Worm (Caenorhabditis elegans) whole organism, dauer: ENCODE data around the gene ZC513.2.

Source experiments
- unc-62 ChIP-seq: sonication (generic microtip); optimal IDR thresholded peaks from 2 replicates; lab custom pipeline; 2017; ENCODE audit warnings: missing biosample characterization, missing genetic modification reagents, missing genetic modification characterization

Gene ZC513.2

DNA sequence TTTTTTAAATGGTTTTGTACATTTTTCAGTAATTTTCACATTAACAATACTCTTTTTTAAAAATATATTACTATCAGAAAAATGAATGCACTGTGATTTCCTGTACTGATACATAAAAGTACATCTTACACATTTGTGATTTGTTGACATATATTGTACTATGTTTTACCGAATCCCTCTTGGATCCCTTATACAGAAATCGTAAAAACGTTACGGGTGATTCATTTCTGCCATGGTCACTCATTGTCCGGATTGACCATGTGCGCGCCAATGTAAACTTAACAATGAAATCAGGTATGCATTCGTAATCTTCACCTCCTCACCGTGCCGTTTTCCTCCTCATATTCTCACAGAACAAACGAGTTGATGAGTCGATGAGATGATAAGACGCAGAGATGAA lies at the start of gene ZC513.2:
ZC513.2 (plus strand) TSS at position 301 of the 400 bp plus-strand sequence.
- no peak for TF ChIP-seq unc-62

DNA sequence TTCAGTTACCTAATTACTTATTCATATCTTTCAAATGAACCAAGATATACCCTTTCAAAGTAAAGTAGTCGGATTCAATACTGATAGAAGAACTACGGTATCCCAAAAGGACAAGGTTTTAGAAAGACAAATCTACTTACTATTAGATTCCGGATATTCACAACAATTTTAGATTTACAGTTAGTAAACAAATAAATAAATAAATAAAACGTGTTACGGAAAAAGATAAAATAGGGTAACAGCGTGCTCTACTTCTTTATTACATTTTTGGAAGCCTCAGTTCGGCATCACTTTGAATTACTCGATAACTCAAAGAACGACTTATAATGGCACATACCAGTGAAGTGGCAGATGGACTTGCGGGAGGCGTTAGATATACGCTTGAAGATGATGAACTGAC lies 49.2 kb upstream of the ZC513.2 start, which contains the start of gene Y97E10AR.8:
Y97E10AR.8 (plus strand) TSS at position 301 of the 400 bp plus-strand sequence.
- no peak for TF ChIP-seq unc-62

DNA sequence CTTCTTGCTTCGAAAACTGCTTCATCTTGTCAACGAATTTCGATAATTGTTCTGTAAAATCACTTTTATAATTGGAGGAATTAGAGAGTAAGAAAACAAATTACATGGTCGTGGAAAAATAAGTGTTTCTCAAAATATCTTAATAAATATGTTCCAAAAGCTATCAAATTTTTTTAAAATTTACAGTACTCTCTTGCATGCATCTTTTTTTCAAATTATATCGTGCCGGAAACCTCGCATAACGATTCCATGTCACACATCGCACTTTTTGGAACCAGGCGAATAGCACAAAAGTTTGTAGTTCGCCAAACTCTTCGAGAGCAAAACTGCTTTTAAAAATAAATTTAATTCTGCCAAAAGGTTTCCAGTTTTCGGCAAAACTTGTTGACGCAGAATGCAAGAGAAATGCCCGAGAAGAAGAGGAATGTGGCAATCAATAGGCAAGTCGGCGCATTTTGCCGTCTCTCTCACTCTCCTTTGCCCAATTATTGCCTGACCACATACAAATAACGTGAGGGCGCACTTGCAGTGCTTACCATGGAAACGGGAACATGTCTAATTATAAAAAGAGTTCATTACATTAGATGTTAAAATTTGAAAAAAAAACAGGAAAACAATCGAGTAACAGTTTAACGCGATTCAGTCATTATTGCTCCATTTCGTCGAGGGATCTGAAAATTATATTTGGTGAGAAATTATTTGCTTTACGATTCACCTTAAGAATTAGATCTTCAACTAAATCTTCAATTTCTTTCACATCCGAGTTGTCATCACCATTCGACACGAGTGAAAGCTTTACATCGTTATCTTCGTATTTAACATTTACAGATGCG lies 46.6 kb upstream of the ZC513.2 start, which contains the start of gene Y97E10AR.3:
Y97E10AR.3 (minus strand) TSS at position 51 of the 833 bp plus-strand sequence.
- no peak for TF ChIP-seq unc-62

- TF ChIP-seq unc-62: no peak
These were observed 44.1 kb upstream of the ZC513.2 start, which contains the start of gene Y97E10AR.4 for ce11 chrV:8010103-8010502. Y97E10AR.4 (minus strand) TSS chrV:8010233.

- no peak for TF ChIP-seq unc-62
These were observed 43.4 kb upstream of the ZC513.2 start, which contains the start of gene lmtr-2 for ce11 chrV:8010846-8011245. lmtr-2 (minus strand) TSS chrV:8011106.

DNA sequence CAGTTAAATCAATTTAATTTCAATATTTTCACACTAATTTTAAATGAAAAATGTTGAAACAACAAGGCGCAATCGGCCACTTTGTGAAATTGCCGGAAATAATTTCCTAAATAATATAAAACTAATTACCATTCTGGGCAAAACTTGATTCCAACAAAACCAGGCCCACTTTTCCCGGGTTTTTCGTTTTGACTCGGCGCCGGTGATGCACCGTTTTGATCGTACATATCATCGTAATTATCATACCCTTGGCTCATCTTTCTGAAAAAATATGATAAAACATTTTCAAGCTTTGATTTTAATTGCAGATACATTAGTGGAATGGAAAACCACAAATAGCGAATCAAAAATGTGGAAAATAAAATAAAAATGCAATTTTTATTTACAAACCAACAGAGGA lies 42.2 kb upstream of the ZC513.2 start, which contains the start of gene rpb-9:
rpb-9 (minus strand) TSS at position 314 of the 400 bp plus-strand sequence.
- no peak for TF ChIP-seq unc-62

DNA sequence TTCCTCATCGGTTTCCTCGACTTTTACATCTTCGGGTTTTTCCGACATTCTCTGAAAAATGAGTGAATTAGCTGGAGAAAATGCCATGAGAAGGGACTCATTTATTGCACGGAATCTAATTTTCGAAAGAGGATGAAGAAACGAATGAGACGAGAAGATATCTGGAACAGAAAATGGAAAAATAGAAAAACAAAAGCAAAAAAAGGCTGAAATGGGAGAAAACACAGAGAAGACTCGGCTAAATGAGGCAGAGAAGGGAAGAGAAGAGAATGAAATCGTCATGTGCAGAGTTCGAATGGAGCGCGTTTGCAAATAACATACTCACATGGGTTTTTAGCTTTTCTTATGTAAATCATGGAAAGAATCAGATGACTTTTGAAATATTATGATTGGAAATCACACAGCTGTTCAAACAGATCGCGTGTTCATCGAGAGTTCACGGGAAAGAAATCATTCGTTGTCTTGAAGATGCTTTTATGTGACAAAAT lies 40.3 kb upstream of the ZC513.2 start, which contains the start of gene Y97E10AR.6:
Y97E10AR.6 (minus strand) TSS at position 51 of the 488 bp plus-strand sequence.
- no peak for TF ChIP-seq unc-62

DNA sequence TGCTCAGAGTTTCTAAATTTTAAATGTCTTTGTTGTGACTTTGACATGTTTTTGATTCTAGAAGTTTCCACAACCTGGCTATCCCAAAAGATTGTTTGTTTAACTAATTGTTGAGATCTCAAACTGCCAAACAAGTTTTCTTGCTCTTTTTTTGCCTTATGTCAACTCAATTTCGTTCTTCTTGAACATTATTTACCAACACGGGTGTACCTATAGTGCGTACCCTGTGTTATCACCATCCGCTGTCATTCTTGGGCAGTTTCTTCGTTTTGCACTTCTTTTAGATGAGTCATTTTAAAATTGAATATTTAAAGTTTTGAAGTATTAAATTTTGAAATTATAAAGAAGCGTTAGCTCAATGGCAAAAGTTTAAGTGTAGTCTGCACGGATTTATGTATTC lies 37.3 kb upstream of the ZC513.2 start, which contains the start of gene sptl-2:
sptl-2 (plus strand) TSS at position 280 of the 400 bp plus-strand sequence.
- no peak for TF ChIP-seq unc-62

- TF ChIP-seq unc-62: no peak
These were observed 36.3 kb upstream of the ZC513.2 start for ce11 chrV:8017924-8018323.

- TF ChIP-seq unc-62: no peak
These were observed 35.3 kb upstream of the ZC513.2 start for ce11 chrV:8018919-8019318.

- TF ChIP-seq unc-62: no peak
These were observed 34.4 kb upstream of the ZC513.2 start for ce11 chrV:8019783-8020182.

ce11 chrV:8022040-8022439 lies 32.2 kb upstream of the ZC513.2 start, which contains the start of gene ech-3:
ech-3 (plus strand) TSS chrV:8022217.
- no peak for TF ChIP-seq unc-62

DNA sequence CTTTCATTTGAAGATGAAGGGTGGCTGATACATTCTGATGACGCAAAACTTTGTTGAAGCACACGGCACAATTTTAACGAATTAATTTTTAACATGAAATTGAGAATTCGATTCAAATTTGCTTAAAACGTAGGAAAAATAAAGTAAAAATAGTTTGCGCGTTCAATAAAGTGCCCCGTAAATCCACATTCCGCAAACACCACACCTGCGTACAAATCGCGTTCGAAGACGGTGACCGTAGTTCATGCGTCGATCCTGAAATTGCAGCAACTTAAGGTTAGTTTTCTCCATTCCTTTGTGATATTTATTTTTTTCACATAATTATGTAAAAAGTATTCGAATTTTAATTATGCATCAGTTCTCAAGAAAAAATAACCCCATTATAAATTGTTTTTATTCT lies 29.5 kb upstream of the ZC513.2 start, which contains the start of gene F43H9.3:
F43H9.3 (minus strand) TSS at position 189 of the 400 bp plus-strand sequence.
- TF ChIP-seq unc-62: no peak

DNA sequence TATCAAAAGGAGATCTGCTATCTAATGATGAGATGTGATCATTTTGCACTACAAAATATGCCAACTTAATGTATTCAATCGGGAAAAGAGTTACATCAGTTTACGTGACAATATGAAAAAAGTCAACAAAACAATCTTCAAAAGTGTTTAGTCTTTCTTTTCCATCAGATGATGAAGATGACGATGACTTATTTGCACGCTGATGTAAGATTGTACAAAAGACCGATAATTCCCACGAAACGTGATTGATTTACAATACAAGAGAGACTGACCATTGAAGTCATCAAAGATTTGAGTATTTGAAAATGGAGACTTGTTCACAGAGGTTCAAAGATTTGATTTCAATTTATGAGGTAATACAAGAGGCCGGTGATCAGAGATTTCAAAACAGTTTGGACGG lies 29.0 kb upstream of the ZC513.2 start:
- no peak for TF ChIP-seq unc-62

DNA sequence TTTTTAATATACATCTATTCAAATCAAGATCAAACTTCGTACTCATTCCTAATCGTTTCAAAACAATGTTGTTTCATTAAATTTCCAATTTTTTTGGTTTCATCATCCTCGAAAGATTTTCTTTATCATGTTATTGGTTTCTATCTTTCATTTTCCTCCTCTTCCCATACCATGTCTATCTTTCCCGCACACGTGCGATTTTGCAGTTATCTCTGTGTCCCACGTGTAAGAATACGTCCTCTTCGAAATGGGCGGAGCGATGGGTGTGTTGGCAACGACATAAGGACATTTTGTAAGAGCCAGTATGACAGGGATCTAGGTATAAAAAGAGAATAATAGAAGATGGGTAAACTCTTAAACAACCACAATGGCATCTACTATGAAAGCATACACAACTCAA lies 27.9 kb upstream of the ZC513.2 start, which contains the start of gene F43H9.4:
F43H9.4 (plus strand) TSS at position 366 of the 400 bp plus-strand sequence.
- no peak for TF ChIP-seq unc-62

DNA sequence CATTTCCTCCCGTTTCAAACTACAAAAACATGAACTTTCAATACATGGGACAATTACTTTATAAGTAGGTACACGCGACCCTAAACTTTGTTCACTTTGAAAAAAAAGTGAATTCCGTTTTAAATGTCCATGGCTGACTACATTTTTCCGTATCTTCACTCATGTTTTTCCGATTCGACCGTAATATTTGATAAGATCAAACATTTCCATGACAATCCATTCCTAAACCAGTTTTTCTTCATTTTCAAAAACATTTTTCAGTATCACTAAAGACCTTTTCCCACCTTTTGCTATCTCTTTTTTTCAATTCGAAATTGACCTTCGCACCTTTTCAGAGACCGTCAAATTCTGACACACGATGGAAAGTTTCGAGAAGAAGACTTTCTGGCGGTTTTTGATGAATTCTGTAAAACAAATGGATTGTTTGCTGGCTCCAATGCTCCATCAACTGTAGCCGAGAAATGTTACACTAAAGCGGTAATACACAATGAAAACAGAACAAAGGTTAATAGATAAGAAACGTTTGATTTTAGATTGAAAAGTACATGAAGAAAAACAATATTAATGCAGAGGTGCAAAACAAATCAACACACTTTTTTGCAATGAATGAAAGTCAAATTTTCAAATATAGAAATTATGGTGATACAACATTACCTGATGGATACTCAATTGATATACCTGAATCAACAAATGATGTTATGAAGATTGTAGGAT lies 26.6 kb upstream of the ZC513.2 start:
- TF ChIP-seq unc-62: no peak
